Worm (Caenorhabditis elegans) whole organism, L2 larva: ENCODE results near the gene srh-299.
A peak's percentile ranks its signal among the peaks of the same experiment; 100 is the strongest.

ENCODE experiments used
- C34F6.9 ChIP-seq: fragments of 150-350 bp; optimal IDR thresholded peaks from 2 replicates; lab custom pipeline; 2014; ENCODE audit warnings: missing biosample characterization, missing genetic modification characterization
- F13H6.1 ChIP-seq: sonication (generic microtip); optimal IDR thresholded peaks from 2 replicates; lab custom pipeline; 2016; ENCODE audit warnings: missing genetic modification characterization, missing compliant biosample characterization
- Y55F3AM.14 ChIP-seq: fragments of 200-800 bp; sonication (Bioruptor generic); optimal IDR thresholded peaks from 2 replicates; lab custom pipeline; 2018; ENCODE audit warnings: mild to moderate bottlenecking, missing genetic modification characterization, missing compliant biosample characterization
- ZK546.5 ChIP-seq: sonication (generic microtip); optimal IDR thresholded peaks from 2 replicates; lab custom pipeline; 2017; ENCODE audit warnings: missing biosample characterization, missing genetic modification characterization
- alr-1 ChIP-seq: fragments of 150-350 bp; optimal IDR thresholded peaks from 2 replicates; lab custom pipeline; 2014; ENCODE audit warnings: missing biosample characterization, missing genetic modification characterization
- aly-2 ChIP-seq: fragments of 150-350 bp; optimal IDR thresholded peaks from 2 replicates; lab custom pipeline; 2014; ENCODE audit warnings: missing biosample characterization, missing genetic modification characterization
- ama-1 ChIP-seq: fragments of 150-350 bp; optimal IDR thresholded peaks from 2 replicates; lab custom pipeline; 2018; ENCODE audit warnings: inconsistent platforms
- ceh-16 ChIP-seq: fragments of 150-350 bp; optimal IDR thresholded peaks from 2 replicates; lab custom pipeline; 2014; ENCODE audit warnings: missing biosample characterization, missing genetic modification characterization
- crh-2 ChIP-seq: sonication (generic microtip); optimal IDR thresholded peaks from 2 replicates; lab custom pipeline; 2017; ENCODE audit warnings: missing biosample characterization, missing genetic modification characterization
- elt-1 ChIP-seq: fragments of 150-350 bp; optimal IDR thresholded peaks from 2 replicates; lab custom pipeline; 2014; ENCODE audit warnings: missing biosample characterization, missing genetic modification characterization
- fos-1 ChIP-seq: fragments of 150-350 bp; optimal IDR thresholded peaks from 2 replicates; lab custom pipeline; 2014; ENCODE audit warnings: missing biosample characterization, missing genetic modification characterization
- lin-13 ChIP-seq: fragments of 150-350 bp; optimal IDR thresholded peaks from 2 replicates; lab custom pipeline; 2014; ENCODE audit warnings: missing biosample characterization, missing genetic modification reagents, missing genetic modification characterization
- lin-39 ChIP-seq: fragments of 150-350 bp; optimal IDR thresholded peaks from 2 replicates; lab custom pipeline; 2014; ENCODE audit warnings: missing biosample characterization, missing genetic modification reagents, missing genetic modification characterization
- lsy-2 ChIP-seq, 2 experiments: fragments of 150-350 bp in 1 of 2; sonication (generic microtip) in 1 of 2; optimal IDR thresholded peaks; 2 replicates each; lab custom pipeline; 2014 to 2017; ENCODE audit warnings: missing biosample characterization in 2 of 2, missing genetic modification characterization in 2 of 2
- mdl-1 ChIP-seq, 2 experiments: fragments of 150-350 bp in 1 of 2; sonication (generic microtip) in 1 of 2; optimal IDR thresholded peaks; 2 replicates each; lab custom pipeline; 2017; ENCODE audit warnings: missing biosample characterization in 2 of 2, missing genetic modification characterization in 2 of 2
- nhr-10 ChIP-seq: sonication (generic microtip); optimal IDR thresholded peaks from 2 replicates; lab custom pipeline; 2017; ENCODE audit warnings: missing biosample characterization, missing genetic modification characterization
- nhr-11 ChIP-seq: fragments of 150-350 bp; optimal IDR thresholded peaks from 2 replicates; lab custom pipeline; 2014; ENCODE audit warnings: missing biosample characterization, missing genetic modification characterization
- nhr-12 ChIP-seq: fragments of 150-350 bp; optimal IDR thresholded peaks from 2 replicates; lab custom pipeline; 2014; ENCODE audit warnings: missing biosample characterization, missing genetic modification characterization
- nhr-129 ChIP-seq: fragments of 150-350 bp; optimal IDR thresholded peaks from 2 replicates; lab custom pipeline; 2014; ENCODE audit warnings: missing biosample characterization, missing genetic modification characterization
- nhr-237 ChIP-seq: fragments of 150-350 bp; optimal IDR thresholded peaks from 2 replicates; lab custom pipeline; 2014; ENCODE audit warnings: missing biosample characterization, missing genetic modification characterization
- nhr-25 ChIP-seq: fragments of 150-350 bp; sonication (generic microtip); optimal IDR thresholded peaks from 3 replicates; lab custom pipeline; 2014; ENCODE audit warnings: missing biosample characterization, missing genetic modification characterization
- nhr-6 ChIP-seq: fragments of 150-350 bp; optimal IDR thresholded peaks from 2 replicates; lab custom pipeline; 2014; ENCODE audit warnings: missing biosample characterization, missing genetic modification characterization
- nhr-77 ChIP-seq: fragments of 150-350 bp; optimal IDR thresholded peaks from 2 replicates; lab custom pipeline; 2014; ENCODE audit warnings: missing biosample characterization, missing genetic modification characterization
- sem-4 ChIP-seq: fragments of 150-350 bp; optimal IDR thresholded peaks from 2 replicates; lab custom pipeline; 2014; ENCODE audit warnings: missing biosample characterization, missing genetic modification reagents, missing genetic modification characterization
- skn-1 ChIP-seq: sonication (generic microtip); optimal IDR thresholded peaks from 2 replicates; lab custom pipeline; 2017; ENCODE audit warnings: missing biosample characterization, missing genetic modification characterization
- sma-9 ChIP-seq, 2 experiments: fragments of 150-350 bp in 1 of 2; sonication (generic microtip) in 1 of 2; optimal IDR thresholded peaks; 2 replicates each; lab custom pipeline; 2014 to 2016; ENCODE audit warnings: missing genetic modification characterization in 2 of 2, mild to moderate bottlenecking in 1 of 2, missing biosample characterization in 1 of 2, missing compliant biosample characterization in 1 of 2, missing genetic modification reagents in 1 of 2, moderate library complexity in 1 of 2
- snpc-4 ChIP-seq: fragments of 150-350 bp; optimal IDR thresholded peaks from 2 replicates; lab custom pipeline; 2014; ENCODE audit warnings: missing biosample characterization, missing genetic modification characterization
- unc-39 ChIP-seq: fragments of 150-350 bp; optimal IDR thresholded peaks from 2 replicates; lab custom pipeline; 2014; ENCODE audit warnings: missing biosample characterization, missing genetic modification characterization
- unc-55 ChIP-seq: fragments of 150-350 bp; sonication (generic microtip); optimal IDR thresholded peaks from 3 replicates; lab custom pipeline; 2014; ENCODE audit warnings: missing biosample characterization, missing genetic modification reagents, missing genetic modification characterization
- unc-62 ChIP-seq: fragments of 150-350 bp; optimal IDR thresholded peaks from 2 replicates; lab custom pipeline; 2014; ENCODE audit warnings: missing biosample characterization, missing genetic modification reagents, missing genetic modification characterization
- zag-1 ChIP-seq: fragments of 150-350 bp; optimal IDR thresholded peaks from 2 replicates; lab custom pipeline; 2014; ENCODE audit warnings: missing biosample characterization, missing genetic modification characterization
- ztf-1 ChIP-seq: fragments of 200-800 bp; sonication (Bioruptor generic); conservative IDR thresholded peaks from 2 replicates; pipeline ENCODE4 v1.3.6; 2022; ENCODE audit warnings: missing genetic modification characterization, missing compliant biosample characterization

Gene srh-299

DNA sequence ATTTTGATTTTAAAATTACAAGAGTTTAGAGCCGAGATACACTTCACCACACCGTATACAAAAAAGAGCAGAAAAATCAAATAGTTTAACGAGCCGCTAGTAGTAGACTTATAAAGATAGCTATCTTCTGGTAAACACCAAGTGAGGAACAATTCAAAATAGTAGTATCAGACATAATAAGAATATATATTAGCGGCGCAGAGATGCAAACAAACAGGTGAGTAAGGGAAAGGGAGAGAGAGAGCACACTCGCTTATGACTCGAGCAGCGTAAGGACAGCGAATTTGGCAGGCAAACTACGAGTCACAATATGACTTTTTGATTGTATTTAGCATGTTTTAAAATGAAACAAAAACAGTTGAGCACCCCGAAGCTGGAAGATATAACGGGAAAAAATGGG lies 28.1 kb downstream of the srh-299 start:
- no peak for TF ChIP-seq nhr-12 (tag; lab: Kevin White, UChicago)
- no peak for TF ChIP-seq lin-13 (GFP tag; lab: Kevin White, UChicago)
- no peak for TF ChIP-seq unc-55 (GFP tag; lab: Kevin White, UChicago)
- TF ChIP-seq sma-9 (GFP tag; optimal IDR thresholded peaks at IDR 0.05; lab: Kevin White, UChicago): peak; percentile 10
- no peak for TF ChIP-seq sma-9 (tag; optimal IDR thresholded peaks at IDR 0.05; lab: Kevin White, UChicago)
- TF ChIP-seq fos-1: peak; percentile 84

DNA sequence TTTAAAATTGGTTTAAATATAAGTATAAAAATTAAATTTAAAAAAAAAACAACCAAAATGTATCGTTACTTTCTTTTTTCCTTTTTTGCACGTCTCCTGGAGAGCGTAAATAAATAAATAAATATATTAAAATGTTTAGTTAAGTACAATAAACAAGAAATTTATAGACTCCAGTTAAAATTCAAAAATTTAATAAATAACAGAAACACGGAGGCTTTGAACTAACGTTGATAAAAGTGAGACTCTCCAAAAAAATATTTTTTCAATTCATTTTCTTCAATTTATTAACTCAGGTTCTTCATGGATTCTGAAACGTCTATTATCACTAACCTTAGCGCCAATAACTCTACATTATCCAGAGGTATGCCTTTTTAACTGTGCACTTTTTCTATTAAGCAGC lies 28.6 kb downstream of the srh-299 start, which contains the start of gene T06C12.12:
Gene T06C12.12, plus strand, starts transcription at position 301 of the 400 bp plus-strand sequence.
- no peak for TF ChIP-seq crh-2 (tag; lab: Kevin White, UChicago)
- TF ChIP-seq nhr-25: no peak
- no peak for TF ChIP-seq F13H6.1 (tag; lab: Kevin White, UChicago)
- no peak for TF ChIP-seq ceh-16 (tag; lab: Kevin White, UChicago)
- TF ChIP-seq unc-62 (GFP tag; lab: Kevin White, UChicago): no peak
- no peak for TF ChIP-seq nhr-129 (tag; lab: Kevin White, UChicago)
- no peak for TF ChIP-seq lin-13 (GFP tag; lab: Kevin White, UChicago)
- TF ChIP-seq sem-4 (tag; lab: Kevin White, UChicago): no peak
- TF ChIP-seq ama-1: no peak
- no peak for TF ChIP-seq ZK546.5 (tag; lab: Kevin White, UChicago)
- no peak for TF ChIP-seq ztf-1 (GFP tag; lab: Robert Waterston, UW)
- TF ChIP-seq nhr-237 (tag; lab: Kevin White, UChicago): no peak
- TF ChIP-seq, all 48 proteins: peak for 0

ce11 chrV:15892696-15893095 lies 29.6 kb downstream of the srh-299 start, which contains the start of gene T06C12.11:
TSS of gene T06C12.11 (plus strand) at chrV:15892996.
- no peak for TF ChIP-seq lsy-2 (tag; optimal IDR thresholded peaks at IDR 0.05; lab: Kevin White, UChicago)
- no peak for TF ChIP-seq nhr-129 (tag; lab: Kevin White, UChicago)
- TF ChIP-seq elt-1 (tag; lab: Kevin White, UChicago): no peak
- no peak for TF ChIP-seq unc-62 (GFP tag; lab: Kevin White, UChicago)

ce11 chrV:15896671-15897070 lies 33.5 kb downstream of the srh-299 start, which contains the start of gene nhr-213:
TSS of gene nhr-213 (minus strand) at chrV:15896771.
- TF ChIP-seq nhr-6: no peak
- TF ChIP-seq nhr-237 (tag; lab: Kevin White, UChicago): no peak
- no peak for TF ChIP-seq nhr-25
- TF ChIP-seq, all 48 proteins: peak for 0

DNA sequence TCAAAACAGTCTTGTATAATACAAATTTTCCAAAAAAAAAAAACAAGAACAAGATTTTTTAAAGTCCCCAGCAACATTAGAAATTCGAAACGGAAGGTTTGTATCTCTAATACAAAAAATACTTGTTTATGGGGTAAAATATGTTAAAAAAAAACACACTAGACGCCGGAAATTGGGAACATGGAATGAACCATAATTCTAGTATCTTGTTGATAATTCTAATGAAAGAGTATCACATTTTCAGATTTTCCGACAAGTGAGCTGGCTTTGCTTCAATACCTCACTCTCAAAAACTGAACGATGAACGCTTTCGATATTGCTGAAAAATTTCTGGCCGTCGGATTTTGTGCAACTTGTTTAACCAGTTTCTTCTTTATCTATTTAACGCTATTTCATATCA lies 34.6 kb downstream of the srh-299 start, which contains the start of gene str-60:
Gene str-60, plus strand, starts transcription at position 301 of the 400 bp plus-strand sequence.
- no peak for TF ChIP-seq nhr-237 (tag; lab: Kevin White, UChicago)
- no peak for TF ChIP-seq nhr-25
- TF ChIP-seq unc-62 (GFP tag; lab: Kevin White, UChicago): no peak
- no peak for TF ChIP-seq nhr-11 (tag; lab: Kevin White, UChicago)
- TF ChIP-seq lin-13 (GFP tag; lab: Kevin White, UChicago): no peak
- TF ChIP-seq aly-2: no peak
- no peak for TF ChIP-seq nhr-129 (tag; lab: Kevin White, UChicago)
- TF ChIP-seq unc-39 (tag; lab: Kevin White, UChicago): no peak
- no peak for TF ChIP-seq snpc-4
- no peak for TF ChIP-seq lsy-2 (tag; optimal IDR thresholded peaks at IDR 0.05; lab: Kevin White, UChicago)
- TF ChIP-seq ztf-1 (GFP tag; lab: Robert Waterston, UW): no peak
- TF ChIP-seq alr-1 (tag; lab: Kevin White, UChicago): no peak
- TF ChIP-seq mdl-1 (tag; optimal IDR thresholded peaks at IDR 0.05; lab: Kevin White, UChicago): no peak
- TF ChIP-seq nhr-12 (tag; lab: Kevin White, UChicago): no peak
- TF ChIP-seq lin-39 (tag; lab: Kevin White, UChicago): no peak
- no peak for TF ChIP-seq ceh-16 (tag; lab: Kevin White, UChicago)
- no peak for TF ChIP-seq ama-1
- TF ChIP-seq Y55F3AM.14 (GFP tag; lab: Kevin White, UChicago): no peak
- TF ChIP-seq unc-55 (GFP tag; lab: Kevin White, UChicago): no peak

DNA sequence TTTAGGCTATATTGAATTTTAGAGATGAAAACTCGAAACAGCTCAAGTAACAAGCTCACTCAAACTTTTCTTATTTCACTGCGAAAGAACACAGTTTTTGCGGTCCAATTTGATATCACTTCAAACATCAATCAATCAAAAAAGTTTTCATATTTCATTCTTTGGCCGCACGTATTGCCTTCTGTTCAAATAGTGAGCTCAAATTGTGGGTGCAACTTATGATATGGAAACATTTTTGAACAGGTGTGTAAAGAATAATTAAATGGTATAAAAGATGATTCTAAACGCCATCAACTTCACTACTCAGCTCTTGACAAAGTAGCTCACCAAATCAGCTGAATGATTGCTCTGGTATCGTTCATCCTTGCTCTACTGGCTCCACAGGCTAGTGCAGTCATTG lies 36.6 kb downstream of the srh-299 start, which contains the start of gene T06C12.14:
Gene T06C12.14, plus strand, starts transcription at position 301 of the 400 bp plus-strand sequence.
- TF ChIP-seq nhr-10 (no peak), ztf-1 (GFP tag; lab: Robert Waterston, UW) (no peak), C34F6.9 (tag; lab: Kevin White, UChicago) (no peak), nhr-6 (no peak), nhr-77 (tag; lab: Kevin White, UChicago) (no peak), nhr-25 (no peak), lsy-2 (tag; optimal IDR thresholded peaks at IDR 0.05; lab: Kevin White, UChicago) (no peak), aly-2 (no peak), sem-4 (tag; lab: Kevin White, UChicago) (no peak), zag-1 (tag; lab: Kevin White, UChicago) (no peak), skn-1 (tag; lab: Kevin White, UChicago) (no peak)
- TF ChIP-seq, all 48 proteins: peak for 0
